Fruit fly (Drosophila melanogaster): Measurements from ENCODE around the gene Eig71Ee.

Eig71Ee gene

DNA sequence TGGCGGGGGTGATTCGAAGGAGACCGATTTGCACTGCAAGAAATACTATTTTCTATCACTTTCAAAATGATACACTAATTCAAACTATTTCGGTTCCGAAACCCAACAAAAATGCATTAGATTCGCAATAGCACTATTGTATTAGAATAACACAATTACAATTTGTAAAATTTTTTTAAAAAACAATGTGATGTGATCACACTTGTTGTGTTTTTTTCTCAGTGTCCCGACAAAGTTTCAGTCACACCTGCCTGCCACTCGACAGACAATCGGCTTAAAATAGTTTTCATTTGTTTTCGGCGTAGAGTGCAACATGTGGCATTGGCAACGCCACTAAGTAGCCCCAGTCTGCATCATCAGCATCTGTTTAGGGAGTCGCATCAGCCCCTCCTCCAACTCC, 19.3 kb upstream of the Eig71Ee start (continued):
- TF ChIP-seq MESR4 (GFP tag; optimal IDR thresholded peaks at IDR 0.05), result no peak
- TF ChIP-seq CG11695 (GFP tag; IDR thresholded peaks at IDR 0.05), result 0 out of 3 replicates have a peak, but pooled peaks have one; percentile 44
- peak; percentile 26 for TF ChIP-seq repo (GFP tag; optimal IDR thresholded peaks at IDR 0.05)
- TF ChIP-seq CG10565 (GFP tag; optimal IDR thresholded peaks at IDR 0.05), result no peak
- TF ChIP-seq CG11093 (GFP tag; IDR thresholded peaks at IDR 0.05), result 0 out of 3 replicates have a peak, but pooled peaks have one; percentile 10
- TF ChIP-seq Jarid2 (GFP tag; optimal IDR thresholded peaks at IDR 0.05), result no peak
- TF ChIP-seq CG8944 (GFP tag; optimal IDR thresholded peaks at IDR 0.05), result peak; percentile 42
- TF ChIP-seq sc (optimal IDR thresholded peaks at IDR 0.05), result no peak
- TF ChIP-seq sc (GFP tag; optimal IDR thresholded peaks at IDR 0.05), result peak; percentile 83
- peak; percentile 40 for TF ChIP-seq Rx (GFP tag; IDR thresholded peaks at IDR 0.05)
- TF ChIP-seq CG17361 (GFP tag; IDR thresholded peaks at IDR 0.05), result peak; percentile 81
- peak; percentile 9 for TF ChIP-seq Elba2 (GFP tag; optimal IDR thresholded peaks at IDR 0.05)
- peak; percentile 73 for TF ChIP-seq CG6689 (GFP tag; IDR thresholded peaks at IDR 0.05)
- no peak for TF ChIP-seq Ada2b (GFP tag; IDR thresholded peaks at IDR 0.05)
- TF ChIP-seq Adf1 (GFP tag; IDR thresholded peaks at IDR 0.05), result no peak
- TF ChIP-seq lola (GFP tag; optimal IDR thresholded peaks at IDR 0.05), result peak in 1 of 3 experiments; percentile 89
- peak; percentile 46 for TF ChIP-seq CG6654 (GFP tag; optimal IDR thresholded peaks at IDR 0.05)
- no peak for TF ChIP-seq scrt (GFP tag; optimal IDR thresholded peaks at IDR 0.05)
- TF ChIP-seq Dp (GFP tag; optimal IDR thresholded peaks at IDR 0.05), result no peak
- peak; percentile 12; the same call in 1 of the 2 replicates for TF ChIP-seq ranshi (GFP tag; IDR thresholded peaks at IDR 0.05)
- TF ChIP-seq BEAF-32 (GFP tag; optimal IDR thresholded peaks at IDR 0.05), result no peak
- TF ChIP-seq CG10431 (GFP tag; optimal IDR thresholded peaks at IDR 0.05), result no peak
- peak in 1 of 2 experiments; percentile 52 for TF ChIP-seq eve (GFP tag; optimal IDR thresholded peaks at IDR 0.05)
- peak; percentile 5 for TF ChIP-seq CG15269 (tag; optimal IDR thresholded peaks at IDR 0.05)
- no peak for TF ChIP-seq CG34224 (GFP tag; IDR thresholded peaks at IDR 0.05; ENCODE audit: partially characterized antibody)
- TF ChIP-seq NC2β (GFP tag; optimal IDR thresholded peaks at IDR 0.05), result peak; percentile 74
- TF ChIP-seq CG4854 (GFP tag; optimal IDR thresholded peaks at IDR 0.05), result peak; percentile 38
- no peak for TF ChIP-seq tna (GFP tag; IDR thresholded peaks at IDR 0.05; ENCODE audit: partially characterized antibody)
- peak; percentile 12 for TF ChIP-seq HHEX (GFP tag; optimal IDR thresholded peaks at IDR 0.05)
- peak; percentile 52 for TF ChIP-seq CG12942 (GFP tag; optimal IDR thresholded peaks at IDR 0.05)
- no peak for TF ChIP-seq Fer2 (tag; optimal IDR thresholded peaks at IDR 0.05)
- peak; percentile 72 for TF ChIP-seq croc (GFP tag; conservative IDR thresholded peaks at IDR 0.05)
- peak; percentile 40 for TF ChIP-seq Antp (GFP tag; optimal IDR thresholded peaks at IDR 0.05)
- peak; percentile 55 for TF ChIP-seq pnt (GFP tag; optimal IDR thresholded peaks at IDR 0.05)
- TF ChIP-seq CG12236 (GFP tag; optimal IDR thresholded peaks at IDR 0.05), result peak; percentile 68
- TF ChIP-seq ara (GFP tag; IDR thresholded peaks at IDR 0.05), result peak; percentile 80; the same call in 1 of the 2 replicates
- 0 out of 2 replicates have a peak, but pooled peaks have one; percentile 15 for TF ChIP-seq CG14667 (GFP tag; IDR thresholded peaks at IDR 0.05)
- no peak for TF ChIP-seq hkb (optimal IDR thresholded peaks at IDR 0.05)
- peak; percentile 51 for TF ChIP-seq hkb (GFP tag; IDR thresholded peaks at IDR 0.05)
- TF ChIP-seq CG2712 (tag; optimal IDR thresholded peaks at IDR 0.05), result peak; percentile 92
- TF ChIP-seq Stat92E (GFP tag; optimal IDR thresholded peaks at IDR 0.05), result peak in 1 of 3 experiments; percentile 51
- TF ChIP-seq CG18262 (tag; optimal IDR thresholded peaks at IDR 0.05), result peak; percentile 91
- no peak for TF ChIP-seq CG15479 (GFP tag; optimal IDR thresholded peaks at IDR 0.05)
- peak; percentile 30 for TF ChIP-seq CHES-1-like (GFP tag; optimal IDR thresholded peaks at IDR 0.05)
- TF ChIP-seq maf-S (GFP tag; optimal IDR thresholded peaks at IDR 0.05), result no peak
- TF ChIP-seq CG2678 (tag; optimal IDR thresholded peaks at IDR 0.05), result peak; percentile 68
- TF ChIP-seq CG9215 (GFP tag; IDR thresholded peaks at IDR 0.05), result 0 out of 2 replicates have a peak, but pooled peaks have one; percentile 13
- peak; percentile 78 for TF ChIP-seq Ssrp (tag; optimal IDR thresholded peaks at IDR 0.05)
- TF ChIP-seq D19A (tag; optimal IDR thresholded peaks at IDR 0.05), result peak; percentile 79
- peak; percentile 21 for TF ChIP-seq Sry-δ (GFP tag; optimal IDR thresholded peaks at IDR 0.05)
